Fruit fly (Drosophila melanogaster) whole organism, embryonic: ENCODE results near the gene Eno.

Experiments
- Antp ChIP-seq: fragments of 200-800 bp; sonication (Bioruptor generic); optimal IDR thresholded peaks from 3 replicates; lab custom pipeline; 2016; ENCODE audit warnings: missing biosample characterization, missing genetic modification characterization
- BEAF-32 ChIP-seq: fragments of 200-800 bp; sonication (Bioruptor generic); optimal IDR thresholded peaks from 3 replicates; lab custom pipeline; 2017; ENCODE audit warnings: missing biosample characterization, missing genetic modification characterization, mild to moderate bottlenecking, moderate library complexity, missing genetic modification reagents
- C15 ChIP-seq: fragments of 200-800 bp; sonication (Bioruptor generic); IDR thresholded peaks from 3 replicates; pipeline ENCODE4 v1.3.6; 2022; ENCODE audit warnings: missing biosample characterization, missing genetic modification characterization
- CG10274 ChIP-seq: fragments of 200-800 bp; sonication (Bioruptor generic); optimal IDR thresholded peaks from 3 replicates; lab custom pipeline; 2017; ENCODE audit warnings: missing biosample characterization, mild to moderate bottlenecking, missing genetic modification characterization
- CG10654 ChIP-seq: fragments of 200-800 bp; sonication (Bioruptor generic); optimal IDR thresholded peaks from 2 replicates; lab custom pipeline; 2016; ENCODE audit warnings: missing biosample characterization, missing genetic modification characterization
- CG12299 ChIP-seq: fragments of 200-800 bp; sonication (Bioruptor generic); optimal IDR thresholded peaks from 2 replicates; lab custom pipeline; 2018; ENCODE audit warnings: missing biosample characterization, mild to moderate bottlenecking, missing genetic modification characterization
- CG12391 ChIP-seq: fragments of 200-800 bp; sonication (Bioruptor generic); optimal IDR thresholded peaks from 3 replicates; lab custom pipeline; 2018; ENCODE audit warnings: missing biosample characterization, mild to moderate bottlenecking, missing genetic modification characterization, moderate library complexity
- CG13624 ChIP-seq: fragments of 200-800 bp; sonication (Bioruptor generic); optimal IDR thresholded peaks from 2 replicates; lab custom pipeline; 2016; ENCODE audit warnings: missing biosample characterization, missing genetic modification characterization
- CG16815 ChIP-seq: fragments of 200-800 bp; sonication (Bioruptor generic); optimal IDR thresholded peaks from 3 replicates; lab custom pipeline; 2017; ENCODE audit warnings: missing biosample characterization, mild to moderate bottlenecking, missing genetic modification characterization
- CG17328 ChIP-seq: fragments of 200-800 bp; sonication (Bioruptor generic); IDR thresholded peaks from 2 replicates; pipeline ENCODE4 v1.3.6; 2022; ENCODE audit warnings: missing biosample characterization, missing genetic modification characterization
- CG18619 ChIP-seq: fragments of 200-800 bp; sonication (Bioruptor generic); optimal IDR thresholded peaks from 3 replicates; lab custom pipeline; 2017; ENCODE audit warnings: missing biosample characterization, mild to moderate bottlenecking, missing genetic modification characterization
- CG2889 ChIP-seq: fragments of 200-800 bp; sonication (Bioruptor generic); IDR thresholded peaks from 3 replicates; pipeline ENCODE4 v1.3.6; 2022; ENCODE audit warnings: missing biosample characterization, missing genetic modification characterization
- CG4707 ChIP-seq: fragments of 200-800 bp; sonication (Bioruptor generic); optimal IDR thresholded peaks from 2 replicates; lab custom pipeline; 2018; ENCODE audit warnings: missing biosample characterization, mild to moderate bottlenecking, missing genetic modification characterization, moderate library complexity
- CG4820 ChIP-seq: fragments of 200-800 bp; sonication (Bioruptor generic); optimal IDR thresholded peaks from 3 replicates; lab custom pipeline; 2016; ENCODE audit warnings: missing biosample characterization, missing genetic modification characterization
- CG5245 ChIP-seq: fragments of 200-800 bp; sonication (Bioruptor generic); optimal IDR thresholded peaks from 3 replicates; lab custom pipeline; 2016; ENCODE audit warnings: missing biosample characterization, missing genetic modification characterization
- CG6689 ChIP-seq: fragments of 200-800 bp; sonication (Bioruptor generic); IDR thresholded peaks from 2 replicates; pipeline ENCODE4 v1.3.6; 2022; ENCODE audit warnings: missing biosample characterization, missing genetic modification characterization
- CG7372 ChIP-seq: fragments of 200-800 bp; sonication (Bioruptor generic); IDR thresholded peaks from 2 replicates; pipeline ENCODE4 v1.3.6; 2022; ENCODE audit warnings: missing biosample characterization, missing genetic modification characterization
- CG8388 ChIP-seq: fragments of 200-800 bp; sonication (Bioruptor generic); optimal IDR thresholded peaks from 2 replicates; lab custom pipeline; 2019; ENCODE audit warnings: missing biosample characterization, mild to moderate bottlenecking, missing genetic modification characterization, moderate library complexity
- D19B ChIP-seq: fragments of 200-800 bp; sonication (Bioruptor generic); optimal IDR thresholded peaks from 2 replicates; lab custom pipeline; 2017; ENCODE audit warnings: missing biosample characterization, mild to moderate bottlenecking, missing genetic modification characterization
- Doc2 ChIP-seq: fragments of 200-800 bp; sonication (Bioruptor generic); IDR thresholded peaks from 2 replicates; pipeline ENCODE4 v1.3.6; 2022; ENCODE audit warnings: missing biosample characterization, missing genetic modification characterization
- Elba2 ChIP-seq: fragments of 200-800 bp; sonication (Bioruptor generic); optimal IDR thresholded peaks from 3 replicates; lab custom pipeline; 2016; ENCODE audit warnings: missing biosample characterization, missing genetic modification characterization
- Fer1 ChIP-seq: fragments of 200-800 bp; sonication (Bioruptor generic); optimal IDR thresholded peaks from 2 replicates; lab custom pipeline; 2017; ENCODE audit warnings: missing biosample characterization, mild to moderate bottlenecking, missing genetic modification characterization
- Fer2 ChIP-seq: fragments of 200-800 bp; sonication (Bioruptor generic); optimal IDR thresholded peaks from 2 replicates; lab custom pipeline; 2018; ENCODE audit warnings: missing biosample characterization, mild to moderate bottlenecking, missing genetic modification characterization, moderate library complexity
- GATAe ChIP-seq: fragments of 200-800 bp; sonication (Bioruptor generic); conservative IDR thresholded peaks from 2 replicates; pipeline ENCODE4 v1.3.6; 2022; ENCODE audit warnings: missing biosample characterization, missing genetic modification characterization
- Hr3 ChIP-seq: fragments of 200-800 bp; sonication (Bioruptor generic); optimal IDR thresholded peaks from 3 replicates; lab custom pipeline; 2016; ENCODE audit warnings: missing biosample characterization, missing genetic modification characterization
- Hr51 ChIP-seq, 2 experiments: fragments of 200-800 bp; sonication (Bioruptor generic); optimal IDR thresholded peaks; 2 replicates in 1 of 2; 3 replicates in 1 of 2; lab custom pipeline; 2016 to 2018; ENCODE audit warnings: missing biosample characterization in 2 of 2, missing genetic modification characterization in 2 of 2, mild to moderate bottlenecking in 1 of 2, moderate library complexity in 1 of 2
- NC2β ChIP-seq: fragments of 200-800 bp; sonication (Bioruptor generic); optimal IDR thresholded peaks from 2 replicates; lab custom pipeline; 2016; ENCODE audit warnings: missing biosample characterization, missing genetic modification characterization
- NK7.1 ChIP-seq: fragments of 200-800 bp; sonication (Bioruptor generic); optimal IDR thresholded peaks from 3 replicates; lab custom pipeline; 2016; ENCODE audit warnings: missing biosample characterization, missing genetic modification characterization
- Oaz ChIP-seq: fragments of 200-800 bp; sonication (Bioruptor generic); IDR thresholded peaks from 2 replicates; pipeline ENCODE4 v1.3.6; 2022; ENCODE audit warnings: missing biosample characterization, missing genetic modification characterization
- Taf1 ChIP-seq: fragments of 200-800 bp; sonication (Bioruptor generic); IDR thresholded peaks from 2 replicates; pipeline ENCODE4 v1.3.6; 2022; ENCODE audit warnings: missing biosample characterization, missing genetic modification characterization
- Tbp ChIP-seq: fragments of >200 bp; optimal IDR thresholded peaks from 2 replicates; lab custom pipeline; 2018; ENCODE audit warnings: missing biosample characterization, missing genetic modification characterization
- Xrp1 ChIP-seq: fragments of 200-800 bp; sonication (Bioruptor generic); IDR thresholded peaks from 2 replicates; pipeline ENCODE4 v1.3.6; 2022; ENCODE audit warnings: missing biosample characterization, missing genetic modification characterization
- ap ChIP-seq: fragments of 200-800 bp; sonication (Bioruptor generic); IDR thresholded peaks from 2 replicates; pipeline ENCODE4 v1.3.6; 2022; ENCODE audit warnings: missing biosample characterization, missing genetic modification characterization
- ase ChIP-seq: fragments of 200-800 bp; sonication (Bioruptor generic); IDR thresholded peaks from 3 replicates; pipeline ENCODE4 v1.3.6; 2022; ENCODE audit warnings: missing biosample characterization, missing genetic modification characterization
- cg ChIP-seq: fragments of 200-800 bp; sonication (Bioruptor generic); optimal IDR thresholded peaks from 3 replicates; lab custom pipeline; 2019; ENCODE audit warnings: missing biosample characterization, mild to moderate bottlenecking, missing genetic modification characterization, moderate library complexity
- chif ChIP-seq, 2 experiments: fragments of 200-800 bp; sonication (Bioruptor generic); optimal IDR thresholded peaks; 3 replicates each; lab custom pipeline; 2016; ENCODE audit warnings: missing biosample characterization in 2 of 2, missing genetic modification characterization in 2 of 2
- dimm ChIP-seq: fragments of 200-800 bp; sonication (Bioruptor generic); IDR thresholded peaks from 2 replicates; pipeline ENCODE4 v1.3.6; 2022; ENCODE audit warnings: missing biosample characterization, missing genetic modification characterization
- ewg ChIP-seq: fragments of 200-800 bp; sonication (Bioruptor generic); optimal IDR thresholded peaks from 3 replicates; lab custom pipeline; 2017; ENCODE audit warnings: mild to moderate bottlenecking, missing biosample characterization, missing genetic modification reagents, missing genetic modification characterization
- exex ChIP-seq: fragments of 200-800 bp; sonication (Bioruptor generic); optimal IDR thresholded peaks from 4 replicates; lab custom pipeline; 2018; ENCODE audit warnings: missing biosample characterization, mild to moderate bottlenecking, missing genetic modification characterization, moderate library complexity
- eyg ChIP-seq: fragments of 200-800 bp; sonication (Bioruptor generic); optimal IDR thresholded peaks from 3 replicates; lab custom pipeline; 2016; ENCODE audit warnings: missing biosample characterization, missing genetic modification characterization
- fd64A ChIP-seq: fragments of 200-800 bp; sonication (Bioruptor generic); optimal IDR thresholded peaks from 3 replicates; lab custom pipeline; 2018; ENCODE audit warnings: missing biosample characterization, mild to moderate bottlenecking, missing genetic modification characterization
- gro ChIP-seq: fragments of 200-800 bp; sonication (Bioruptor generic); optimal IDR thresholded peaks from 2 replicates; lab custom pipeline; 2016; ENCODE audit warnings: missing biosample characterization, missing genetic modification characterization
- insv ChIP-seq, 2 experiments: fragments of 200-800 bp; sonication (Bioruptor generic); optimal IDR thresholded peaks; 3 replicates each; lab custom pipeline; 2016 to 2018; ENCODE audit warnings: missing biosample characterization in 2 of 2, missing genetic modification characterization in 2 of 2
- knrl ChIP-seq: fragments of 200-800 bp; sonication (Bioruptor generic); IDR thresholded peaks from 3 replicates; pipeline ENCODE4 v1.3.6; 2022; ENCODE audit warnings: missing biosample characterization, missing genetic modification characterization; ENCODE audit not compliant: partially characterized antibody
- lab ChIP-seq: fragments of 200-800 bp; sonication (Bioruptor generic); optimal IDR thresholded peaks from 3 replicates; lab custom pipeline; 2017; ENCODE audit warnings: missing biosample characterization, missing genetic modification characterization, mild to moderate bottlenecking, moderate library complexity, missing genetic modification reagents
- odd ChIP-seq: fragments of 200-800 bp; sonication (Bioruptor generic); optimal IDR thresholded peaks from 2 replicates; lab custom pipeline; 2017; ENCODE audit warnings: missing biosample characterization, mild to moderate bottlenecking, missing genetic modification characterization
- sima ChIP-seq: fragments of 200-800 bp; sonication (Bioruptor generic); optimal IDR thresholded peaks from 2 replicates; lab custom pipeline; 2016; ENCODE audit warnings: missing biosample characterization, missing genetic modification characterization
- slbo ChIP-seq: fragments of 200-800 bp; sonication (Bioruptor generic); IDR thresholded peaks from 2 replicates; pipeline ENCODE4 v1.3.6; 2022; ENCODE audit warnings: missing biosample characterization, missing genetic modification characterization
- twi ChIP-seq: fragments of 200-800 bp; optimal IDR thresholded peaks from 2 replicates; lab custom pipeline; 2019; ENCODE audit warnings: missing biosample characterization, mild to moderate bottlenecking, missing genetic modification characterization, moderate library complexity
- wek ChIP-seq: fragments of 200-800 bp; sonication (Bioruptor generic); optimal IDR thresholded peaks from 3 replicates; lab custom pipeline; 2018; ENCODE audit warnings: missing biosample characterization, mild to moderate bottlenecking, missing genetic modification characterization, moderate library complexity
- wor ChIP-seq: fragments of 200-800 bp; sonication (Bioruptor generic); IDR thresholded peaks from 2 replicates; pipeline ENCODE4 v1.3.6; 2022; ENCODE audit warnings: missing biosample characterization, missing genetic modification characterization

The Eno gene

DNA sequence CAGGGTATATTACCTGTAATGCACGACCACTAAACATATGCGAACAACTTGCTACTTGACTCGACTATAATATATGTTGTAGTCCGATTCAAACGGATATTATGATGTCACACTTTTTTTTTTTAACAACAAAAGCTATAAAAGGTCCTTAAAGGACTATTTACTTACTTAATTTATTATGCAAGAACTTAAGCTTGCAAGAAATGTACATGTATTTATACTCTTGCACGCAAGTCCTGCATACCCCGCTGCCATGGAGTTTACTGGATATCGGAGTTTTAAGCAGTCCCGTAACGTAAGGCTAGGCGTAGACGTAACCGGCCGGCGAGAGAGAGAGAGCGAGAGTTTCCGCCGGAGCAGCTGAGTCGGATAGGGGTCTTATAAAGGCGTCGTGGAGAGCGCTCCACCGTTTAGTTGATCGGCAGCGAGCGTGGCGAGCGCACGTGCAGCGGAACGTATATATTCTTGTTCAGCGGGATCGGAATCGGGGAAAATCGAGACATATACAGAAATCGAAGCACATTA lies 7.7 kb upstream of the Eno start (continued):
- peak; percentile 64 for TF ChIP-seq CG7372 (GFP tag; lab: Robert Waterston, UW)
- TF ChIP-seq Taf1: peak; percentile 58; the same call in 1 of the 2 replicates
- peak; percentile 73 for TF ChIP-seq CG10274 (GFP tag; lab: Kevin White, UChicago)
- peak; percentile 68 for TF ChIP-seq gro (GFP tag; lab: Kevin White, UChicago)
- peak; percentile 89 for TF ChIP-seq CG4820 (GFP tag; lab: Kevin White, UChicago)
- peak; percentile 61 for TF ChIP-seq odd (GFP tag; lab: Kevin White, UChicago)
- TF ChIP-seq GATAe: peak; percentile 51; the same call in 1 of the 2 replicates
- peak; percentile 69; the same call in 1 of the 2 replicates for TF ChIP-seq Oaz (GFP tag; lab: Robert Waterston, UW)
- peak; percentile 80 for TF ChIP-seq slbo (GFP tag; lab: Robert Waterston, UW)
- TF ChIP-seq NC2β (GFP tag; lab: Kevin White, UChicago): peak; percentile 72
- peak; percentile 77 for TF ChIP-seq CG17328 (GFP tag; lab: Robert Waterston, UW)
- TF ChIP-seq CG6689: peak; percentile 90
- peak; percentile 37 for TF ChIP-seq Elba2 (GFP tag; lab: Kevin White, UChicago)
- TF ChIP-seq CG18619 (GFP tag; lab: Kevin White, UChicago): peak; percentile 89
- TF ChIP-seq CG13624 (GFP tag; lab: Kevin White, UChicago): peak; percentile 87
- peak; percentile 93 for TF ChIP-seq Hr3 (GFP tag; lab: Kevin White, UChicago)
- peak; percentile 83 for TF ChIP-seq CG10654 (GFP tag; lab: Kevin White, UChicago)
- peak; percentile 89 for TF ChIP-seq Xrp1
- peak; percentile 31 for TF ChIP-seq CG12299 (tag; lab: Kevin White, UChicago)
- peak; percentile 71 for TF ChIP-seq ap (GFP tag; lab: Robert Waterston, UW)
- peak; percentile 79 for TF ChIP-seq CG2889 (GFP tag; lab: Robert Waterston, UW)
- TF ChIP-seq wor (GFP tag; lab: Robert Waterston, UW): peak; percentile 92
- no peak for TF ChIP-seq C15 (GFP tag; lab: Robert Waterston, UW)
- peak; percentile 21 for TF ChIP-seq exex (tag; lab: Kevin White, UChicago)
- TF ChIP-seq D19B (GFP tag; lab: Kevin White, UChicago): peak; percentile 97
- peak; percentile 82 for TF ChIP-seq ase (GFP tag; lab: Robert Waterston, UW)
- TF ChIP-seq CG8388 (GFP tag; lab: Kevin White, UChicago): peak; percentile 85
- TF ChIP-seq CG5245 (GFP tag; lab: Kevin White, UChicago): peak; percentile 86
- peak; percentile 28 for TF ChIP-seq fd64A (GFP tag; lab: Kevin White, UChicago)
- TF ChIP-seq Doc2 (GFP tag; lab: Robert Waterston, UW): peak; percentile 42; the same call in 1 of the 2 replicates
- peak; percentile 88 for TF ChIP-seq lab (GFP tag; lab: Kevin White, UChicago)
- peak; percentile 35 for TF ChIP-seq CG4707
- no peak for TF ChIP-seq wek (GFP tag; lab: Kevin White, UChicago)
- TF ChIP-seq Fer2 (tag; lab: Kevin White, UChicago): peak; percentile 2
- TF ChIP-seq chif (GFP tag; optimal IDR thresholded peaks at IDR 0.05; lab: Kevin White, UChicago): peak; percentile 87 to 94
- TF ChIP-seq insv (GFP tag; optimal IDR thresholded peaks at IDR 0.05; lab: Kevin White, UChicago): no peak
- peak; percentile 72 for TF ChIP-seq NK7.1
- TF ChIP-seq Antp (GFP tag; lab: Kevin White, UChicago): peak; percentile 90
- TF ChIP-seq sima (GFP tag; lab: Kevin White, UChicago): peak; percentile 36
- peak; percentile 89 for TF ChIP-seq ewg (GFP tag; lab: Kevin White, UChicago)
- no peak for TF ChIP-seq cg
- peak; percentile 90 for TF ChIP-seq CG16815 (GFP tag; lab: Kevin White, UChicago)
- TF ChIP-seq BEAF-32 (GFP tag; lab: Kevin White, UChicago): no peak
- peak; percentile 81 for TF ChIP-seq Fer1 (GFP tag; lab: Kevin White, UChicago)
- TF ChIP-seq eyg (GFP tag; lab: Kevin White, UChicago): peak; percentile 75
- TF ChIP-seq twi (tag; lab: Kevin White, UChicago): peak; percentile 61
- peak; percentile 85 to 92 for TF ChIP-seq Hr51 (GFP tag; optimal IDR thresholded peaks at IDR 0.05; lab: Kevin White, UChicago)
- TF ChIP-seq dimm (GFP tag; lab: Robert Waterston, UW): no peak
- no peak for TF ChIP-seq knrl (GFP tag; lab: Robert Waterston, UW)
- peak; percentile 91 for TF ChIP-seq CG12391 (tag; lab: Kevin White, UChicago)
- TF ChIP-seq Tbp (GFP tag; lab: Kevin White, UChicago): no peak
